Fruit fly (Drosophila melanogaster) whole organism, embryonic: ENCODE data around the gene CG12301.

Experiments
- Aef1 ChIP-seq: fragments of 200-800 bp; sonication (Bioruptor generic); IDR thresholded peaks from 3 replicates; pipeline ENCODE4 v1.3.6; 2022; ENCODE audit warnings: missing biosample characterization, missing genetic modification characterization
- B-H2 ChIP-seq: fragments of 200-800 bp; sonication (Bioruptor generic); optimal IDR thresholded peaks from 2 replicates; lab custom pipeline; 2018; ENCODE audit warnings: missing biosample characterization, mild to moderate bottlenecking, missing genetic modification characterization
- CG10147 ChIP-seq: fragments of 200-800 bp; sonication (Bioruptor generic); optimal IDR thresholded peaks from 2 replicates; lab custom pipeline; 2019; ENCODE audit warnings: missing biosample characterization, mild to moderate bottlenecking, missing genetic modification characterization, moderate library complexity
- CG1024 ChIP-seq: fragments of 200-800 bp; sonication (Bioruptor generic); IDR thresholded peaks from 2 replicates; pipeline ENCODE4 v1.3.6; 2022; ENCODE audit warnings: missing biosample characterization, missing genetic modification characterization
- CG10565 ChIP-seq: fragments of 200-800 bp; sonication (Bioruptor generic); optimal IDR thresholded peaks from 3 replicates; lab custom pipeline; 2016; ENCODE audit warnings: missing biosample characterization, mild to moderate bottlenecking, missing genetic modification characterization
- CG11247 ChIP-seq: fragments of 200-800 bp; sonication (Bioruptor generic); IDR thresholded peaks from 2 replicates; pipeline ENCODE4 v1.3.6; 2022; ENCODE audit warnings: missing biosample characterization, missing genetic modification characterization
- CG12071 ChIP-seq: fragments of 200-800 bp; sonication (Bioruptor generic); optimal IDR thresholded peaks from 3 replicates; lab custom pipeline; 2018; ENCODE audit warnings: missing biosample characterization, mild to moderate bottlenecking, missing genetic modification characterization
- CG12219 ChIP-seq: fragments of 200-800 bp; sonication (Bioruptor generic); optimal IDR thresholded peaks from 3 replicates; lab custom pipeline; 2018; ENCODE audit warnings: missing biosample characterization, mild to moderate bottlenecking, missing genetic modification characterization
- CG12744 ChIP-seq: fragments of 200-800 bp; sonication (Bioruptor generic); optimal IDR thresholded peaks from 2 replicates; lab custom pipeline; 2016; ENCODE audit warnings: missing biosample characterization, missing genetic modification characterization
- CG14441 ChIP-seq: fragments of 200-800 bp; sonication (Bioruptor generic); IDR thresholded peaks from 2 replicates; pipeline ENCODE4 v1.3.6; 2022; ENCODE audit warnings: missing biosample characterization, missing genetic modification characterization
- CG14965 ChIP-seq: fragments of 200-800 bp; sonication (Bioruptor generic); optimal IDR thresholded peaks from 2 replicates; lab custom pipeline; 2016; ENCODE audit warnings: missing biosample characterization, missing genetic modification characterization, borderline replicate concordance
- CG15011 ChIP-seq: fragments of 200-800 bp; sonication (Bioruptor generic); optimal IDR thresholded peaks from 3 replicates; lab custom pipeline; 2018; ENCODE audit warnings: missing biosample characterization, mild to moderate bottlenecking, missing genetic modification characterization
- CG15696 ChIP-seq: fragments of 200-800 bp; sonication (Bioruptor generic); optimal IDR thresholded peaks from 2 replicates; lab custom pipeline; 2019; ENCODE audit warnings: missing biosample characterization, mild to moderate bottlenecking, missing genetic modification characterization, moderate library complexity
- CG16779 ChIP-seq: fragments of 200-800 bp; sonication (Bioruptor generic); IDR thresholded peaks from 2 replicates; pipeline ENCODE4 v1.3.6; 2022; ENCODE audit warnings: missing biosample characterization, missing genetic modification characterization
- CG17829 ChIP-seq: fragments of 200-800 bp; optimal IDR thresholded peaks from 2 replicates; lab custom pipeline; 2019; ENCODE audit warnings: missing biosample characterization, mild to moderate bottlenecking, missing genetic modification characterization, moderate library complexity
- CG6254 ChIP-seq: fragments of 200-800 bp; sonication (Bioruptor generic); optimal IDR thresholded peaks from 3 replicates; lab custom pipeline; 2017; ENCODE audit warnings: mild to moderate bottlenecking, missing biosample characterization, missing genetic modification reagents, missing genetic modification characterization
- CG6854 ChIP-seq: fragments of 200-800 bp; sonication (Bioruptor generic); optimal IDR thresholded peaks from 3 replicates; lab custom pipeline; 2017; ENCODE audit warnings: missing biosample characterization, mild to moderate bottlenecking, missing genetic modification characterization
- CG7786 ChIP-seq: fragments of 200-800 bp; sonication (Bioruptor generic); optimal IDR thresholded peaks from 2 replicates; lab custom pipeline; 2016; ENCODE audit warnings: missing biosample characterization, missing genetic modification characterization
- CG8281 ChIP-seq: fragments of 200-800 bp; sonication (Bioruptor generic); optimal IDR thresholded peaks from 2 replicates; lab custom pipeline; 2018; ENCODE audit warnings: missing biosample characterization, mild to moderate bottlenecking, missing genetic modification characterization, moderate library complexity
- CG8944 ChIP-seq: fragments of 200-800 bp; sonication (Bioruptor generic); optimal IDR thresholded peaks from 3 replicates; lab custom pipeline; 2016; ENCODE audit warnings: missing biosample characterization, missing genetic modification characterization
- CoRest ChIP-seq: fragments of 200-800 bp; sonication (Bioruptor generic); optimal IDR thresholded peaks from 3 replicates; lab custom pipeline; 2018; ENCODE audit warnings: missing biosample characterization, mild to moderate bottlenecking, missing genetic modification characterization, moderate library complexity
- HLHmδ ChIP-seq: fragments of 200-800 bp; sonication (Bioruptor generic); optimal IDR thresholded peaks from 2 replicates; lab custom pipeline; 2018; ENCODE audit warnings: missing biosample characterization, mild to moderate bottlenecking, missing genetic modification characterization, moderate library complexity
- Hey ChIP-seq: fragments of 200-800 bp; sonication (Bioruptor generic); optimal IDR thresholded peaks from 3 replicates; lab custom pipeline; 2018; ENCODE audit warnings: missing biosample characterization, mild to moderate bottlenecking, missing genetic modification characterization
- Hr51 ChIP-seq, 2 experiments: fragments of 200-800 bp; sonication (Bioruptor generic); optimal IDR thresholded peaks; 2 replicates in 1 of 2; 3 replicates in 1 of 2; lab custom pipeline; 2016 to 2018; ENCODE audit warnings: missing biosample characterization in 2 of 2, missing genetic modification characterization in 2 of 2, mild to moderate bottlenecking in 1 of 2, moderate library complexity in 1 of 2
- Mrtf ChIP-seq: fragments of 200-800 bp; sonication (Bioruptor generic); IDR thresholded peaks from 3 replicates; pipeline ENCODE4 v1.3.6; 2022; ENCODE audit warnings: missing biosample characterization, missing genetic modification characterization
- Oli ChIP-seq: fragments of 200-800 bp; sonication (Bioruptor generic); optimal IDR thresholded peaks from 2 replicates; lab custom pipeline; 2018; ENCODE audit warnings: missing biosample characterization, mild to moderate bottlenecking, missing genetic modification characterization, moderate library complexity
- PHDP ChIP-seq: fragments of 200-800 bp; sonication (Bioruptor generic); optimal IDR thresholded peaks from 3 replicates; lab custom pipeline; 2018; ENCODE audit warnings: missing biosample characterization, mild to moderate bottlenecking, missing genetic modification characterization, moderate library complexity
- Ravus ChIP-seq: fragments of 200-800 bp; sonication (Bioruptor generic); IDR thresholded peaks from 2 replicates; pipeline ENCODE4 v1.3.6; 2022; ENCODE audit warnings: missing biosample characterization, missing genetic modification characterization
- Scr ChIP-seq: fragments of 200-800 bp; sonication (Bioruptor generic); IDR thresholded peaks from 2 replicates; pipeline ENCODE4 v1.3.6; 2022; ENCODE audit warnings: missing biosample characterization, missing genetic modification characterization; ENCODE audit not compliant: partially characterized antibody
- Trl ChIP-seq, 3 experiments: fragments of >200 bp in 2 of 3; fragments of 200-800 bp in 1 of 3; sonication (Bioruptor generic) in 1 of 3; optimal IDR thresholded peaks; 2 replicates in 1 of 3; 3 replicates in 2 of 3; lab custom pipeline; 2016 to 2017; ENCODE audit warnings: missing biosample characterization in 1 of 3, missing genetic modification characterization in 1 of 3
- ase ChIP-seq: fragments of 200-800 bp; sonication (Bioruptor generic); IDR thresholded peaks from 3 replicates; pipeline ENCODE4 v1.3.6; 2022; ENCODE audit warnings: missing biosample characterization, missing genetic modification characterization
- bcd ChIP-seq: fragments of 200-800 bp; sonication (Bioruptor generic); optimal IDR thresholded peaks from 2 replicates; lab custom pipeline; 2017; ENCODE audit warnings: missing biosample characterization, mild to moderate bottlenecking, missing genetic modification characterization
- chm ChIP-seq: fragments of 200-800 bp; sonication (Bioruptor generic); IDR thresholded peaks from 2 replicates; pipeline ENCODE4 v1.3.6; 2022; ENCODE audit warnings: missing biosample characterization, missing genetic modification characterization
- dmrt99B ChIP-seq: fragments of 200-800 bp; sonication (Bioruptor generic); optimal IDR thresholded peaks from 2 replicates; lab custom pipeline; 2018; ENCODE audit warnings: missing biosample characterization, mild to moderate bottlenecking, missing genetic modification characterization, moderate library complexity
- esg ChIP-seq: fragments of 200-800 bp; sonication (Bioruptor generic); conservative IDR thresholded peaks from 2 replicates; pipeline ENCODE4 v1.3.6; 2022; ENCODE audit warnings: missing biosample characterization, missing genetic modification characterization
- hkb ChIP-seq, 2 experiments: fragments of 200-800 bp in 1 of 2; fragments of >200 bp in 1 of 2; sonication (Bioruptor generic) in 1 of 2; IDR thresholded peaks in 1 of 2; optimal IDR thresholded peaks in 1 of 2; 2 replicates each; pipeline versions ENCODE4 v1.3.6 to Lab custom; 2017 to 2022; ENCODE audit warnings: missing biosample characterization in 1 of 2, missing genetic modification characterization in 1 of 2
- lab ChIP-seq: fragments of 200-800 bp; sonication (Bioruptor generic); optimal IDR thresholded peaks from 3 replicates; lab custom pipeline; 2017; ENCODE audit warnings: missing biosample characterization, missing genetic modification characterization, mild to moderate bottlenecking, moderate library complexity, missing genetic modification reagents
- nerfin-2 ChIP-seq: fragments of 200-800 bp; sonication (Bioruptor generic); IDR thresholded peaks from 2 replicates; pipeline ENCODE4 v1.3.6; 2022; ENCODE audit warnings: missing biosample characterization, missing genetic modification characterization; ENCODE audit not compliant: partially characterized antibody
- pfk ChIP-seq: fragments of 200-800 bp; sonication (Bioruptor generic); optimal IDR thresholded peaks from 2 replicates; lab custom pipeline; 2018; ENCODE audit warnings: missing biosample characterization, mild to moderate bottlenecking, missing genetic modification characterization, moderate library complexity
- pho ChIP-seq: fragments of 200-800 bp; sonication (Bioruptor generic); optimal IDR thresholded peaks from 2 replicates; lab custom pipeline; 2016; ENCODE audit warnings: missing biosample characterization, missing genetic modification characterization
- psq ChIP-seq: fragments of 200-800 bp; sonication (Bioruptor generic); optimal IDR thresholded peaks from 2 replicates; lab custom pipeline; 2017; ENCODE audit warnings: missing biosample characterization, missing genetic modification characterization
- salm ChIP-seq: fragments of 200-800 bp; sonication (Bioruptor generic); optimal IDR thresholded peaks from 2 replicates; lab custom pipeline; 2018; ENCODE audit warnings: missing biosample characterization, mild to moderate bottlenecking, missing genetic modification characterization
- so ChIP-seq: fragments of 200-800 bp; sonication (Bioruptor generic); IDR thresholded peaks from 3 replicates; pipeline ENCODE4 v1.3.6; 2022; ENCODE audit warnings: missing biosample characterization, missing genetic modification characterization

CG12301 gene

DNA sequence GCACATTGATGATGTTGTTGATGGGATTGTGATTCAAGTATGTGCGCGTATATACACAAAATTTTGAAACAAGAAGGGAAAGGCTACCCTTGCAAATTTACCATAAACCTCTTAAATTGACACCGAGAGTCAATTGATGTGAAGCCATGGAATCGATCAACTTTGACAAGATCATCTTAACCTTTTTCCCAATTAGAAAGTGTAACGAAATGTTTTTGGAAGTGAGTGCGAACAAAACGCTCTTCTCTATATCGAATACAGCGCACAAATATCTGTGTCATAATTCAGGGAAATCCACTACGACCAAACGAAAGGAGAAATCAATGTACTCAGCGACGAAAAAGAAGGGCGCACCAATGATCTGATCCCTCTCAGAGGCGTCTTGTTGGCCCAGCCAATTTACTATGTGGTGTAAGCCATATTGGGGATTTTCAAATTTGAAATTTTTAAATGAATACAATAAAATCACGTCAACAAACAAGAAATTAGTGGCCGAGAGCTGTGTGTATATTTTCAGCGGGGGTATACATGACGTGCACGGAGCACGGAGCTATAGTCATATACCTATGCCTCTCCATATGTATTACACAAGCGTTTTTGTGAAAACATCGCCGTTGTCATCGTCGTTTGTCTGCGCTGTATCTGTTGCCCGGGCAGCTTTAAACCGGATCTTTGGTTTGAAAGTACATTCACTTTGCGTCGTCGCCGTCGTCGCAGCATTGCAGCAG, 47.0 kb upstream of the CG12301 start (continued):
- TF ChIP-seq so (GFP tag; lab: Robert Waterston, UW) (peak; percentile 71; the same call in 2 of the 3 replicates), CG16779 (GFP tag; lab: Robert Waterston, UW) (0 out of 2 replicates have a peak, but pooled peaks have one; percentile 3), CG10565 (GFP tag; lab: Kevin White, UChicago) (no peak), CG7786 (GFP tag; lab: Kevin White, UChicago) (peak; percentile 53), CG6254 (GFP tag; lab: Kevin White, UChicago) (no peak), Scr (no peak), CG14965 (GFP tag; lab: Kevin White, UChicago) (no peak), hkb (optimal IDR thresholded peaks at IDR 0.05; lab: Kevin White, UChicago) (no peak), hkb (GFP tag; IDR thresholded peaks at IDR 0.05; lab: Robert Waterston, UW) (peak; percentile 27; the same call in 1 of the 2 replicates), ase (GFP tag; lab: Robert Waterston, UW) (no peak), Trl (optimal IDR thresholded peaks at IDR 0.05; lab: Kevin White, UChicago) (peak; percentile 11 to 17), Trl (GFP tag; optimal IDR thresholded peaks at IDR 0.05; lab: Kevin White, UChicago) (peak; percentile 56), HLHmδ (no peak), CG1024 (GFP tag; lab: Robert Waterston, UW) (peak; percentile 49; the same call in 1 of the 2 replicates), pho (GFP tag; lab: Kevin White, UChicago) (no peak), chm (GFP tag; lab: Robert Waterston, UW) (no peak), CG15011 (GFP tag; lab: Kevin White, UChicago) (no peak), CG11247 (GFP tag; lab: Robert Waterston, UW) (peak; percentile 14; the same call in 1 of the 2 replicates), CG12219 (peak; percentile 19), esg (peak; percentile 18; the same call in 1 of the 2 replicates), lab (GFP tag; lab: Kevin White, UChicago) (peak; percentile 61)

DNA sequence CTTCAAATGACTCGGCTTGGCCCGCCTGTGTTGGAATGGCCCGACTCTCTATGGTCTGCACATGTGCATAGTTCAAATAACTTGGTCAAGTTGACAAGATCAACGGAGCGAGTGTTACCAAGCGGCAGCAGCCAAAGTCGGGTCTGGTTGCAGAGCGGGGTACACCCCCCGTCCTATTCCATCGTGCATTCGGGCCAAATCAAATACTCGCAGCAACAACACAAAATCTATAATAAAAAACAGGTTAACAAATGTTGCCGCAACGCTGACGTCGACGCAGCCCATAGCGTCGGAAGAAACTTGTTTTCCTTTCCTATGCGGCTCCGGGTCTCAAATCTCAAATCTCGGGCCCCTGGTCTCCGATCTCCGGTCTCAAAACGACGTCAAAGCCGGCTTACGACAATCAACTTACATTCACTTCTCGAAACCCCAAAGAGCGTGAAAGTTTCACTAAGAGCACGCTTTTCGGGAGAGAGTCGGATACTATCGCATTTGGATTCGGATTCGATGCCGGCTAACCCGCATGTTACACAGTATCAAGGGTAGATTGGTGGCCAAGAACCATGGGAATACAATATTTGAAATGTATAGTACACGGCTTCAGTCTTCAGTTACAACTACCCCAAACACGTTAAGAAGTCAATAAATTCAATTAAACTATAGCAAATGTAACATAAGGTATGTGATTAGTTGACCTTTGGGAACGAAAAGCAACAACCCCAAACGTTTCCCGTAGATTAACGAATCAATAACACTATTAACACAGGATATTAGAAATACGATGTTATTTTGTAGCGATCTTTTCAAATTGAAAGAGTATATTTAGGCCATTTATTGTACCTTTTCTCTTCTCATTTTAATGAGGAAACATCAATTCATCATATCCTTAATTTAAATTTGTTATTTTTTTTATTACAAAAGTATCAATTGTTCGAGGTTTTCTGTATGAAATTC, 46.0 kb upstream of the CG12301 start:
- TF ChIP-seq CG15011 (GFP tag; lab: Kevin White, UChicago), result peak; percentile 57
- peak; percentile 35 for TF ChIP-seq PHDP (tag; lab: Kevin White, UChicago)
- peak; percentile 82 for TF ChIP-seq Oli (tag; lab: Kevin White, UChicago)
- no peak for TF ChIP-seq CG12744 (GFP tag; lab: Kevin White, UChicago)
- TF ChIP-seq CG8944 (GFP tag; lab: Kevin White, UChicago), result peak; percentile 59
- no peak for TF ChIP-seq so (GFP tag; lab: Robert Waterston, UW)
- peak; percentile 27 for TF ChIP-seq CG6854 (GFP tag; lab: Kevin White, UChicago)
- TF ChIP-seq CG8281 (tag; lab: Kevin White, UChicago), result no peak
- peak; percentile 63 for TF ChIP-seq dmrt99B (tag; lab: Kevin White, UChicago)
- no peak for TF ChIP-seq Hey (tag; lab: Kevin White, UChicago)
- no peak for TF ChIP-seq B-H2 (GFP tag; lab: Kevin White, UChicago)
- no peak for TF ChIP-seq CG1024 (GFP tag; lab: Robert Waterston, UW)
- TF ChIP-seq CG12071 (GFP tag; lab: Kevin White, UChicago), result no peak
- no peak for TF ChIP-seq salm
- peak; percentile 38 for TF ChIP-seq CG15696
- TF ChIP-seq psq (GFP tag; lab: Kevin White, UChicago), result peak; percentile 20
- TF ChIP-seq pfk (GFP tag; lab: Kevin White, UChicago), result no peak
- TF ChIP-seq Aef1 (GFP tag; lab: Robert Waterston, UW), result 0 out of 3 replicates have a peak, but pooled peaks have one; percentile 25
- no peak for TF ChIP-seq nerfin-2
- TF ChIP-seq CoRest (tag; lab: Kevin White, UChicago), result peak; percentile 87
- TF ChIP-seq CG14441, result peak; percentile 61; the same call in 1 of the 2 replicates
- TF ChIP-seq Hr51 (GFP tag; optimal IDR thresholded peaks at IDR 0.05; lab: Kevin White, UChicago), result peak in 1 of 2 experiments; percentile 77
- no peak for TF ChIP-seq Mrtf (GFP tag; lab: Robert Waterston, UW)
- no peak for TF ChIP-seq Ravus (GFP tag; lab: Robert Waterston, UW)
- peak; percentile 72 for TF ChIP-seq bcd (GFP tag; lab: Kevin White, UChicago)
- TF ChIP-seq CG10147 (GFP tag; lab: Kevin White, UChicago), result peak; percentile 39
- peak; percentile 22 for TF ChIP-seq CG17829 (tag; lab: Kevin White, UChicago)
- TF ChIP-seq Trl (optimal IDR thresholded peaks at IDR 0.05; lab: Kevin White, UChicago), result peak in 1 of 2 experiments; percentile 68
- no peak for TF ChIP-seq Trl (GFP tag; optimal IDR thresholded peaks at IDR 0.05; lab: Kevin White, UChicago)
